Worm (Caenorhabditis elegans) whole organism, late embryonic: ENCODE measurements around the gene str-131.

Source experiments
- C08G9.2 ChIP-seq: sonication (generic microtip); optimal IDR thresholded peaks from 2 replicates; lab custom pipeline; 2016; ENCODE audit warnings: mild to moderate bottlenecking, missing genetic modification characterization, moderate library complexity, missing compliant biosample characterization
- C38D4.7 ChIP-seq: fragments of 200-800 bp; sonication (Bioruptor generic); optimal IDR thresholded peaks from 2 replicates; lab custom pipeline; 2018; ENCODE audit warnings: mild to moderate bottlenecking, missing genetic modification characterization, moderate library complexity, missing compliant biosample characterization
- F13H6.1 ChIP-seq: sonication (generic microtip); optimal IDR thresholded peaks from 2 replicates; lab custom pipeline; 2016; ENCODE audit warnings: missing genetic modification characterization, missing compliant biosample characterization
- K09A11.1 ChIP-seq: sonication (generic microtip); optimal IDR thresholded peaks from 2 replicates; lab custom pipeline; 2017; ENCODE audit warnings: antibody characterized with exemption, mild to moderate bottlenecking, missing genetic modification characterization, missing compliant biosample characterization; ENCODE audit not compliant: insufficient read depth
- T23F11.4 ChIP-seq: fragments of 200-800 bp; sonication (Bioruptor generic); optimal IDR thresholded peaks from 2 replicates; lab custom pipeline; 2018; ENCODE audit warnings: mild to moderate bottlenecking, missing genetic modification characterization, missing compliant biosample characterization
- Y22D7AL.16 ChIP-seq: sonication (generic microtip); optimal IDR thresholded peaks from 2 replicates; lab custom pipeline; 2016; ENCODE audit warnings: missing genetic modification characterization, missing compliant biosample characterization
- ahr-1 ChIP-seq: sonication (generic microtip); optimal IDR thresholded peaks from 2 replicates; lab custom pipeline; 2016; ENCODE audit warnings: missing genetic modification characterization, missing compliant biosample characterization
- ama-1 ChIP-seq: fragments of 150-350 bp; optimal IDR thresholded peaks from 2 replicates; lab custom pipeline; 2014
- ceh-14 ChIP-seq: sonication (generic microtip); optimal IDR thresholded peaks from 2 replicates; lab custom pipeline; 2016; ENCODE audit warnings: missing genotype, missing genetic modification characterization, missing compliant biosample characterization
- ceh-18 ChIP-seq: sonication (generic microtip); optimal IDR thresholded peaks from 2 replicates; lab custom pipeline; 2016; ENCODE audit warnings: missing genetic modification characterization, missing compliant biosample characterization
- ceh-19 ChIP-seq: fragments of 200-800 bp; sonication (Bioruptor generic); optimal IDR thresholded peaks from 2 replicates; lab custom pipeline; 2018; ENCODE audit warnings: mild to moderate bottlenecking, missing genetic modification characterization, missing compliant biosample characterization
- ceh-2 ChIP-seq: sonication (generic microtip); optimal IDR thresholded peaks from 2 replicates; lab custom pipeline; 2016; ENCODE audit warnings: missing genotype, missing genetic modification characterization, missing compliant biosample characterization
- ceh-22 ChIP-seq: sonication (generic microtip); optimal IDR thresholded peaks from 2 replicates; lab custom pipeline; 2017; ENCODE audit warnings: missing biosample characterization, missing genetic modification characterization
- ceh-24 ChIP-seq: sonication (generic microtip); optimal IDR thresholded peaks from 2 replicates; lab custom pipeline; 2016; ENCODE audit warnings: mild to moderate bottlenecking, missing genetic modification characterization, missing compliant biosample characterization
- ceh-30 ChIP-seq: fragments of 150-350 bp; optimal IDR thresholded peaks from 2 replicates; lab custom pipeline; 2014; ENCODE audit warnings: missing biosample characterization, missing genetic modification characterization
- ceh-31 ChIP-seq: sonication (generic microtip); optimal IDR thresholded peaks from 2 replicates; lab custom pipeline; 2016; ENCODE audit warnings: missing genetic modification characterization, missing compliant biosample characterization
- ceh-34 ChIP-seq: sonication (generic microtip); optimal IDR thresholded peaks from 2 replicates; lab custom pipeline; 2016; ENCODE audit warnings: mild to moderate bottlenecking, missing genetic modification characterization, missing compliant biosample characterization
- che-1 ChIP-seq: sonication (generic microtip); optimal IDR thresholded peaks from 2 replicates; lab custom pipeline; 2016; ENCODE audit warnings: mild to moderate bottlenecking, missing genetic modification characterization, missing compliant biosample characterization
- dve-1 ChIP-seq: sonication (generic microtip); optimal IDR thresholded peaks from 2 replicates; lab custom pipeline; 2017; ENCODE audit warnings: antibody characterized with exemption, mild to moderate bottlenecking, missing genetic modification characterization, missing compliant biosample characterization
- ets-4 ChIP-seq: sonication (generic microtip); optimal IDR thresholded peaks from 2 replicates; lab custom pipeline; 2016; ENCODE audit warnings: missing genetic modification characterization, missing compliant biosample characterization
- gmeb-2 ChIP-seq: sonication (generic microtip); optimal IDR thresholded peaks from 2 replicates; lab custom pipeline; 2016; ENCODE audit warnings: missing genetic modification characterization, inconsistent platforms, missing compliant biosample characterization
- hlh-13 ChIP-seq: fragments of 200-800 bp; sonication (Bioruptor generic); optimal IDR thresholded peaks from 2 replicates; lab custom pipeline; 2018; ENCODE audit warnings: mild to moderate bottlenecking, missing genetic modification characterization, missing compliant biosample characterization
- hlh-8 ChIP-seq: sonication (generic microtip); optimal IDR thresholded peaks from 2 replicates; lab custom pipeline; 2016; ENCODE audit warnings: missing genotype, missing genetic modification characterization, missing compliant biosample characterization
- lin-11 ChIP-seq: fragments of 200-800 bp; sonication (Bioruptor generic); optimal IDR thresholded peaks from 2 replicates; lab custom pipeline; 2018; ENCODE audit warnings: mild to moderate bottlenecking, missing genetic modification characterization, missing compliant biosample characterization
- nfya-1 ChIP-seq: sonication (generic microtip); optimal IDR thresholded peaks from 2 replicates; lab custom pipeline; 2017; ENCODE audit warnings: missing genetic modification characterization, mild to moderate bottlenecking, missing compliant biosample characterization, antibody characterized with exemption, moderate library complexity
- nhr-11 ChIP-seq: fragments of 150-350 bp; optimal IDR thresholded peaks from 2 replicates; lab custom pipeline; 2014; ENCODE audit warnings: missing biosample characterization, missing genetic modification characterization
- npax-4 ChIP-seq: sonication (generic microtip); optimal IDR thresholded peaks from 2 replicates; lab custom pipeline; 2016; ENCODE audit warnings: missing genetic modification characterization, missing compliant biosample characterization
- rnt-1 ChIP-seq: sonication (generic microtip); optimal IDR thresholded peaks from 2 replicates; lab custom pipeline; 2016; ENCODE audit warnings: missing genetic modification characterization, missing compliant biosample characterization
- sdc-2 ChIP-seq: sonication (generic microtip); optimal IDR thresholded peaks from 2 replicates; lab custom pipeline; 2016; ENCODE audit warnings: missing genotype, missing genetic modification characterization, missing compliant biosample characterization
- tbx-2 ChIP-seq: sonication (generic microtip); optimal IDR thresholded peaks from 2 replicates; lab custom pipeline; 2016; ENCODE audit warnings: missing genetic modification characterization, missing compliant biosample characterization
- tbx-7 ChIP-seq: sonication (generic microtip); optimal IDR thresholded peaks from 2 replicates; lab custom pipeline; 2016; ENCODE audit warnings: missing genotype, missing genetic modification characterization, missing compliant biosample characterization
- unc-3 ChIP-seq, 2 experiments: fragments of 200-800 bp in 1 of 2; sonication (Bioruptor generic) in 1 of 2; sonication (generic microtip) in 1 of 2; conservative IDR thresholded peaks in 1 of 2; optimal IDR thresholded peaks in 1 of 2; 2 replicates each; pipeline versions ENCODE4 v1.3.6 to Lab custom; 2016 to 2022; ENCODE audit warnings: missing compliant biosample characterization in 2 of 2, missing genetic modification characterization in 2 of 2, missing genetic modification reagents in 1 of 2
- unc-55 ChIP-seq: sonication (generic microtip); optimal IDR thresholded peaks from 2 replicates; lab custom pipeline; 2017; ENCODE audit warnings: missing biosample characterization, missing genetic modification reagents, missing genetic modification characterization
- ztf-16 ChIP-seq: sonication (generic microtip); optimal IDR thresholded peaks from 2 replicates; lab custom pipeline; 2017; ENCODE audit warnings: missing genetic modification characterization, missing compliant biosample characterization

The str-131 gene

ce11 chrV:8044957-8045356 is 36.5 kb downstream of the str-131 start:
- TF ChIP-seq hlh-13 (GFP tag; lab: Kevin White, UChicago) (no peak), gmeb-2 (tag; lab: Kevin White, UChicago) (no peak), unc-3 (GFP tag; conservative IDR thresholded peaks at IDR 0.05; lab: Robert Waterston, UW) (no peak), unc-3 (tag; optimal IDR thresholded peaks at IDR 0.05; lab: Kevin White, UChicago) (no peak), sdc-2 (tag; lab: Kevin White, UChicago) (no peak), nfya-1 (tag; lab: Kevin White, UChicago) (no peak), ceh-14 (no peak), unc-55 (no peak)

DNA sequence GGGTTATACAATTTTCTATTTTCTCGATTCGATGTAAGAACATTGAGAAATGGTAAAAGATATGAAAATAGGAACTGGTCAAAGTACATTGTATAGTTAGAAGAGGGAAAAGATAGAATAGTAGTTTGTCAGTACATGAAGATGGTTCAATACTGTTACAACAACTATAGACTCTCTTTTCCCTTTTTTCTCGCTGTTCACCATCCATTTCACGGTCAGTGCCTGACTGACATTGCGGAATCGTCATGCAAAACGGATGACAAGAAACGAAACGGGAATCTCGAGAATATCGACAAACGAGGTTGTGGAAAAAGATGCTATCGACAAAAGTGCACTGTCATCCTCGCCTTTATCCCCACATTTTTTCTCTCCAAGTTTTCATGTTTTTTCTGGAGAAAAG is 37.8 kb downstream of the str-131 start:
- TF ChIP-seq ceh-34 (tag; lab: Kevin White, UChicago): no peak
- no peak for TF ChIP-seq ceh-24
- no peak for TF ChIP-seq ceh-22
- no peak for TF ChIP-seq ets-4 (tag; lab: Kevin White, UChicago)
- TF ChIP-seq ceh-18: no peak
- TF ChIP-seq C08G9.2 (tag; lab: Kevin White, UChicago): no peak
- no peak for TF ChIP-seq F13H6.1 (tag; lab: Kevin White, UChicago)
- TF ChIP-seq Y22D7AL.16: no peak
- no peak for TF ChIP-seq tbx-7 (tag; lab: Kevin White, UChicago)
- TF ChIP-seq lin-11 (tag; lab: Kevin White, UChicago): no peak
- no peak for TF ChIP-seq ceh-19 (GFP tag; lab: Kevin White, UChicago)
- no peak for TF ChIP-seq hlh-8 (tag; lab: Kevin White, UChicago)
- no peak for TF ChIP-seq K09A11.1 (tag; lab: Kevin White, UChicago)
- TF ChIP-seq ceh-30 (tag; lab: Kevin White, UChicago): no peak
- TF ChIP-seq che-1 (tag; lab: Kevin White, UChicago): no peak
- no peak for TF ChIP-seq T23F11.4 (GFP tag; lab: Kevin White, UChicago)
- TF ChIP-seq nhr-11 (tag; lab: Kevin White, UChicago): no peak

DNA sequence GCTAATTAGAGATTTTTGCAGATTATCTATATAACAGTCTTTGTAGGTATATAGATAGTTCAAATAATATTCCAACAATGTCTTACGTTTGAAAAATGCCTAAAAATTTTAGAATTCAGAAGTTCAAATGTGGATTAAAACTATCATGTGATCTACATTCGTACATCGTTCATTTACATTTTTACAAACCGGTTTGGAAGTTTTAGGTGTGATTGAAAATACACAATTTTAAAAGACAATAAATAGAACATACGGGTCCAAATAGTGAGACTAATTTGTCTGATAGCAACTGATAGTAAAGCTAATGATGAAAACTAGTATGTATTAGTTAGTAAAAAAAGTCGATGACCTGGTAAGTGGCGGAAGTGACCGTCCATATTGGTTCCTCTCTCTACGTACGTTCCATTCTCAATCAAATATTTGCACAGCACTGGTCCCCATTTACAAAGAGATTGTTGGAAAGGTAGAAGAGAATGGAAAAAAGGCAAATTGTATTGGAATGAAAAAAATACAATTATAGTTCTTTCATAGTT is 40.1 kb downstream of the str-131 start:
- TF ChIP-seq F13H6.1 (tag; lab: Kevin White, UChicago) (no peak), hlh-13 (GFP tag; lab: Kevin White, UChicago) (no peak), nhr-11 (tag; lab: Kevin White, UChicago) (no peak), dve-1 (tag; lab: Kevin White, UChicago) (no peak), C38D4.7 (GFP tag; lab: Kevin White, UChicago) (no peak), unc-3 (GFP tag; conservative IDR thresholded peaks at IDR 0.05; lab: Robert Waterston, UW) (no peak), unc-3 (tag; optimal IDR thresholded peaks at IDR 0.05; lab: Kevin White, UChicago) (no peak), unc-55 (no peak), ceh-2 (tag; lab: Kevin White, UChicago) (no peak), npax-4 (tag; lab: Kevin White, UChicago) (no peak), rnt-1 (tag; lab: Kevin White, UChicago) (no peak), ahr-1 (tag; lab: Kevin White, UChicago) (no peak)

DNA sequence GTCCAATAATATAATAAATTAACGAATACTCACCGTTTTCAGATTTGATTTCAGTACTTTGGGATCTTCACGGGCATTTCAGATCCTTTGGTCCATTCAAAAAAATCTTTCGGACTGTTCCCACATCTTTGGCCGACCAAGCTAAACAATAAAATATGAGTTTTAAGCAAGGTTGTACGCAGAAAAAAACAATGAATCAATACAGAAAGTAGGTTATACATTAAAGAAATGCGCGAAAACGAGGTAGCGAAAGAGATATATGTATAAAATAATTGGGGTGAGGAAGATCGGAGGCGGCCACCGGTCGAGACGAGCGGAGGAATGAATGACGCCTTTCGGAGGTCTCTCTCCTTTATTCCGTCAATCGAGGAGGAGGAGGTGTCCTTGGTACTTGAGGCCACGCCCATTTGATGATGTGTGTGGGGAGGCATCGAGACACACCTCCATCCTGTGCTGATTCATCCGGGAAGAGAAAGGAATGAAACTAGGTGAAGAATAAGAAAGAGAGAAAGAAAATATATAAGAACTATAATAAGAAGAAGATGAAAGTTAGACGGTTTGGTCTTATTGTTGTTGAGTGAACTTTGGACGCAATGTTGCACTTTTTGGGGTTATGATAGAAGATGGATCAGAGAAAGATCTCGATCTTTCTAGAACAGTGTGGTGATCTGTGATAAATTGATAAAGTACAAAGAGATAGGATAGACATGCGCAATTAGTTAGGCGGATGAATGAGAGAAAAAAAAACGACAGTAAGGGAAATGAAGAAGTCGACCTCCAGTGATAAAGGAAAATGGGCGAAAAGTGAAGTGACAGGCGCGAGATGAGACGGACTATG is 41.0 kb downstream of the str-131 start:
- peak; percentile 85 for TF ChIP-seq ama-1
- TF ChIP-seq ztf-16: no peak
- peak; percentile 29 for TF ChIP-seq ceh-31 (tag; lab: Kevin White, UChicago)
- TF ChIP-seq tbx-2 (tag; lab: Kevin White, UChicago): peak; percentile 10
